Worm (Caenorhabditis elegans) whole organism, midembryonic: ENCODE measurements around the gene prmt-4.

Source experiments
- cog-1 ChIP-seq: sonication (generic microtip); optimal IDR thresholded peaks from 2 replicates; lab custom pipeline; 2016; ENCODE audit warnings: missing genetic modification characterization, missing compliant biosample characterization
- flt-1 ChIP-seq: fragments of 200-800 bp; sonication (Bioruptor generic); IDR thresholded peaks from 2 replicates; pipeline ENCODE4 v1.3.6; 2022; ENCODE audit warnings: missing genetic modification characterization, missing compliant biosample characterization
- med-1 ChIP-seq: sonication (generic microtip); optimal IDR thresholded peaks from 2 replicates; lab custom pipeline; 2017; ENCODE audit warnings: missing genetic modification characterization, mild to moderate bottlenecking, missing compliant biosample characterization, antibody characterized with exemption, missing genetic modification reagents; ENCODE audit not compliant: insufficient read depth
- ref-1 ChIP-seq: fragments of 200-800 bp; sonication (Bioruptor generic); conservative IDR thresholded peaks from 2 replicates; pipeline ENCODE4 v1.3.6; 2022; ENCODE audit warnings: missing genetic modification reagents, missing genetic modification characterization, missing compliant biosample characterization
- tab-1 ChIP-seq: fragments of 200-800 bp; sonication (Bioruptor generic); IDR thresholded peaks from 2 replicates; pipeline ENCODE4 v1.3.6; 2022; ENCODE audit warnings: missing genetic modification characterization, missing compliant biosample characterization
- ztf-23 ChIP-seq: fragments of 200-800 bp; sonication (Bioruptor generic); IDR thresholded peaks from 2 replicates; pipeline ENCODE4 v1.3.6; 2022; ENCODE audit warnings: missing genetic modification reagents, missing genetic modification characterization, missing compliant biosample characterization
- ztf-29 ChIP-seq: fragments of 200-800 bp; sonication (Bioruptor generic); IDR thresholded peaks from 2 replicates; pipeline ENCODE4 v1.3.6; 2022; ENCODE audit warnings: missing genetic modification reagents, missing genetic modification characterization, missing compliant biosample characterization

- no peak for TF ChIP-seq flt-1 (GFP tag; lab: Robert Waterston, UW)
- no peak for TF ChIP-seq ztf-29 (GFP tag; lab: Robert Waterston, UW)
- no peak for TF ChIP-seq med-1
- no peak for TF ChIP-seq cog-1
- TF ChIP-seq ref-1, result no peak
- TF ChIP-seq ztf-23 (GFP tag; lab: Robert Waterston, UW), result no peak
- no peak for TF ChIP-seq tab-1 (GFP tag; lab: Robert Waterston, UW)
Observed at ce11 chrIV:606055-606454, 2.6 kb upstream of the prmt-4 start, which contains the start of gene inx-18.
